Worm (Caenorhabditis elegans) whole organism, L2 larva: ENCODE measurements around the gene hcp-1.

ENCODE experiments used
- C34F6.9 ChIP-seq: fragments of 150-350 bp; optimal IDR thresholded peaks from 2 replicates; lab custom pipeline; 2014; ENCODE audit warnings: missing biosample characterization, missing genetic modification characterization
- dmd-4 ChIP-seq: sonication (generic microtip); optimal IDR thresholded peaks from 2 replicates; lab custom pipeline; 2017; ENCODE audit warnings: missing biosample characterization, missing genetic modification characterization
- lsy-2 ChIP-seq, 2 experiments: fragments of 150-350 bp in 1 of 2; sonication (generic microtip) in 1 of 2; optimal IDR thresholded peaks; 2 replicates each; lab custom pipeline; 2014 to 2017; ENCODE audit warnings: missing biosample characterization in 2 of 2, missing genetic modification characterization in 2 of 2
- sma-9 ChIP-seq, 2 experiments: fragments of 150-350 bp in 1 of 2; sonication (generic microtip) in 1 of 2; optimal IDR thresholded peaks; 2 replicates each; lab custom pipeline; 2014 to 2016; ENCODE audit warnings: missing genetic modification characterization in 2 of 2, mild to moderate bottlenecking in 1 of 2, missing biosample characterization in 1 of 2, missing compliant biosample characterization in 1 of 2, missing genetic modification reagents in 1 of 2, moderate library complexity in 1 of 2
- unc-62 ChIP-seq: fragments of 150-350 bp; optimal IDR thresholded peaks from 2 replicates; lab custom pipeline; 2014; ENCODE audit warnings: missing biosample characterization, missing genetic modification reagents, missing genetic modification characterization

- no peak for TF ChIP-seq C34F6.9 (tag; lab: Kevin White, UChicago)
- no peak for TF ChIP-seq unc-62 (GFP tag; lab: Kevin White, UChicago)
- no peak for TF ChIP-seq sma-9 (GFP tag; optimal IDR thresholded peaks at IDR 0.05; lab: Kevin White, UChicago)
- TF ChIP-seq sma-9 (tag; optimal IDR thresholded peaks at IDR 0.05; lab: Kevin White, UChicago), result no peak
- TF ChIP-seq lsy-2 (tag; optimal IDR thresholded peaks at IDR 0.05; lab: Kevin White, UChicago), result no peak
- TF ChIP-seq dmd-4 (tag; lab: Kevin White, UChicago), result no peak
These were observed 12.2 kb downstream of the hcp-1 start for ce11 chrV:6606197-6606596.
